Worm (Caenorhabditis elegans) whole organism, L4 larva: ENCODE data around the gene F10E7.6.
A peak's percentile ranks its signal among the peaks of the same experiment; 100 is the strongest.

Experiments
- T20F7.1 ChIP-seq: fragments of 200-800 bp; sonication (Bioruptor generic); optimal IDR thresholded peaks from 2 replicates; lab custom pipeline; 2018; ENCODE audit warnings: mild to moderate bottlenecking, missing genetic modification characterization, missing compliant biosample characterization
- Y105C5A.15 ChIP-seq: fragments of 200-800 bp; sonication (Bioruptor generic); IDR thresholded peaks from 2 replicates; pipeline ENCODE4 v1.3.6; 2022; ENCODE audit warnings: missing genetic modification characterization, missing compliant biosample characterization
- Y75B8A.6 ChIP-seq: fragments of 200-800 bp; sonication (Bioruptor generic); IDR thresholded peaks from 2 replicates; pipeline ENCODE4 v1.3.6; 2022; ENCODE audit warnings: missing genetic modification reagents, missing genetic modification characterization, missing compliant biosample characterization
- ceh-28 ChIP-seq: fragments of 150-350 bp; optimal IDR thresholded peaks from 2 replicates; lab custom pipeline; 2014; ENCODE audit warnings: missing biosample characterization, missing genetic modification reagents, missing genetic modification characterization
- dmd-6 ChIP-seq: fragments of 200-800 bp; sonication (Bioruptor generic); IDR thresholded peaks from 2 replicates; pipeline ENCODE4 v1.3.6; 2022; ENCODE audit warnings: missing genetic modification reagents, missing genetic modification characterization, missing compliant biosample characterization
- duxl-1 ChIP-seq: sonication (generic microtip); optimal IDR thresholded peaks from 2 replicates; lab custom pipeline; 2016; ENCODE audit warnings: mild to moderate bottlenecking, missing genetic modification characterization, moderate library complexity, missing compliant biosample characterization; ENCODE audit not compliant: poor library complexity
- dve-1 ChIP-seq: sonication (generic microtip); optimal IDR thresholded peaks from 2 replicates; lab custom pipeline; 2017; ENCODE audit warnings: antibody characterized with exemption, mild to moderate bottlenecking, missing genetic modification characterization, missing compliant biosample characterization; ENCODE audit not compliant: insufficient read depth
- hlh-11 ChIP-seq: fragments of 200-800 bp; sonication (Bioruptor generic); optimal IDR thresholded peaks from 2 replicates; lab custom pipeline; 2018; ENCODE audit warnings: mild to moderate bottlenecking, missing genetic modification characterization, missing compliant biosample characterization
- hlh-30 ChIP-seq: sonication (generic microtip); optimal IDR thresholded peaks from 2 replicates; lab custom pipeline; 2017; ENCODE audit warnings: antibody characterized with exemption, mild to moderate bottlenecking, missing genetic modification characterization, missing compliant biosample characterization; ENCODE audit not compliant: insufficient read depth
- lin-38 ChIP-seq: fragments of 200-800 bp; sonication (Bioruptor generic); IDR thresholded peaks from 2 replicates; pipeline ENCODE4 v1.3.6; 2022; ENCODE audit warnings: missing genetic modification reagents, missing genetic modification characterization, missing compliant biosample characterization
- lsy-2 ChIP-seq, 2 experiments: fragments of 150-350 bp in 1 of 2; sonication (generic microtip) in 1 of 2; optimal IDR thresholded peaks; 2 replicates each; lab custom pipeline; 2014 to 2017; ENCODE audit warnings: missing biosample characterization in 2 of 2, missing genetic modification characterization in 2 of 2
- mes-2 ChIP-seq: sonication (generic microtip); optimal IDR thresholded peaks from 2 replicates; lab custom pipeline; 2016; ENCODE audit warnings: missing genotype, mild to moderate bottlenecking, missing genetic modification characterization, missing compliant biosample characterization; ENCODE audit not compliant: poor library complexity, severe bottlenecking
- mxl-2 ChIP-seq: fragments of 200-800 bp; sonication (Bioruptor generic); conservative IDR thresholded peaks from 2 replicates; pipeline ENCODE4 v1.3.6; 2022; ENCODE audit warnings: missing genetic modification reagents, missing genetic modification characterization, missing compliant biosample characterization
- nhr-48 ChIP-seq: sonication (generic microtip); optimal IDR thresholded peaks from 2 replicates; lab custom pipeline; 2016; ENCODE audit warnings: mild to moderate bottlenecking, missing genetic modification characterization, missing compliant biosample characterization
- nhr-77 ChIP-seq: fragments of 150-350 bp; optimal IDR thresholded peaks from 2 replicates; lab custom pipeline; 2014; ENCODE audit warnings: missing biosample characterization, missing genetic modification characterization
- pha-4 ChIP-seq, 2 experiments: fragments of 150-350 bp in 1 of 2; fragments of 200-800 bp in 1 of 2; sonication (Bioruptor generic) in 1 of 2; IDR thresholded peaks in 1 of 2; optimal IDR thresholded peaks in 1 of 2; 2 replicates each; pipeline versions ENCODE4 v1.3.6 to Lab custom; 2014 to 2022; ENCODE audit warnings: missing genetic modification characterization in 2 of 2, missing genetic modification reagents in 2 of 2, missing biosample characterization in 1 of 2, missing compliant biosample characterization in 1 of 2
- pqm-1 ChIP-seq: sonication (generic microtip); optimal IDR thresholded peaks from 2 replicates; lab custom pipeline; 2017; ENCODE audit warnings: missing biosample characterization, missing genetic modification characterization
- unc-62 ChIP-seq, 3 experiments: fragments of 150-350 bp in 1 of 3; sonication (generic microtip); optimal IDR thresholded peaks in 2 of 3; peaks in 1 of 3; 1 replicate in 1 of 3; 2 replicates in 2 of 3; lab custom pipeline; 2014 to 2017; ENCODE audit warnings: missing biosample characterization in 3 of 3, missing genetic modification characterization in 3 of 3, missing genetic modification reagents in 3 of 3, missing genotype in 1 of 3
- vab-7 ChIP-seq: fragments of 200-800 bp; sonication (Bioruptor generic); IDR thresholded peaks from 2 replicates; pipeline ENCODE4 v1.3.6; 2022; ENCODE audit warnings: missing genetic modification reagents, missing genetic modification characterization, missing compliant biosample characterization

The F10E7.6 gene

ce11 chrII:7157415-7157814, 44.5 kb downstream of the F10E7.6 start (continued):
- TF ChIP-seq pha-4 (GFP tag; IDR thresholded peaks at IDR 0.05; lab: Robert Waterston, UW) (no peak), pha-4 (tag; optimal IDR thresholded peaks at IDR 0.05; lab: Kevin White, UChicago) (peak; percentile 42), Y75B8A.6 (GFP tag; lab: Robert Waterston, UW) (no peak), lin-38 (no peak), ceh-28 (no peak), hlh-11 (tag; lab: Kevin White, UChicago) (peak; percentile 75), dve-1 (tag; lab: Kevin White, UChicago) (peak; percentile 57), nhr-77 (tag; lab: Kevin White, UChicago) (peak; percentile 68), T20F7.1 (GFP tag; lab: Kevin White, UChicago) (peak; percentile 11), dmd-6 (GFP tag; lab: Robert Waterston, UW) (peak; percentile 78), mes-2 (no peak), hlh-30 (tag; lab: Kevin White, UChicago) (peak; percentile 25), nhr-48 (tag; lab: Kevin White, UChicago) (peak; percentile 19), lsy-2 (tag; optimal IDR thresholded peaks at IDR 0.05; lab: Kevin White, UChicago) (peak in 1 of 2 experiments; percentile 36), mxl-2 (GFP tag; lab: Robert Waterston, UW) (peak; percentile 79; the same call in 1 of the 2 replicates), pqm-1 (tag; lab: Kevin White, UChicago) (peak; percentile 69), duxl-1 (tag; lab: Kevin White, UChicago) (no peak)

ce11 chrII:7161512-7161911, 48.6 kb downstream of the F10E7.6 start, which contains the start of gene C27H5.12:
TSS of gene C27H5.12 (minus strand) at chrII:7161612.
- TF ChIP-seq Y105C5A.15 (GFP tag; lab: Robert Waterston, UW) (no peak), unc-62 (GFP tag; optimal IDR thresholded peaks at IDR 0.05 in 1 of 2; lab: Kevin White, UChicago) (peak in 1 of 2 experiments; percentile 30), unc-62 (tag; optimal IDR thresholded peaks at IDR 0.05; lab: Kevin White, UChicago) (no peak), vab-7 (GFP tag; lab: Robert Waterston, UW) (no peak)
